Worm (Caenorhabditis elegans) whole organism, young adult: ENCODE results near the gene mcd-1.

Experiments used
- B0019.2 ChIP-seq: fragments of 200-800 bp; sonication (Bioruptor generic); conservative IDR thresholded peaks from 2 replicates; pipeline ENCODE4 v1.3.6; 2022; ENCODE audit warnings: missing genetic modification reagents, missing genetic modification characterization, missing compliant biosample characterization
- B0261.1 ChIP-seq: sonication (generic microtip); optimal IDR thresholded peaks from 2 replicates; lab custom pipeline; 2016; ENCODE audit warnings: mild to moderate bottlenecking, missing genetic modification characterization, moderate library complexity, missing compliant biosample characterization
- D2030.7 ChIP-seq: fragments of 200-800 bp; sonication (Bioruptor generic); IDR thresholded peaks from 2 replicates; pipeline ENCODE4 v1.3.6; 2022; ENCODE audit warnings: missing genetic modification reagents, missing genetic modification characterization, missing compliant biosample characterization
- F23B12.7 ChIP-seq: sonication (generic microtip); optimal IDR thresholded peaks from 2 replicates; lab custom pipeline; 2017; ENCODE audit warnings: missing genetic modification characterization, mild to moderate bottlenecking, missing compliant biosample characterization, antibody characterized with exemption, moderate library complexity; ENCODE audit not compliant: insufficient read depth
- F39B2.1 ChIP-seq: fragments of 200-800 bp; sonication (Bioruptor generic); IDR thresholded peaks from 2 replicates; pipeline ENCODE4 v1.3.6; 2022; ENCODE audit warnings: missing genetic modification reagents, missing genetic modification characterization, missing compliant biosample characterization
- F52B5.7 ChIP-seq: sonication (generic microtip); optimal IDR thresholded peaks from 2 replicates; lab custom pipeline; 2016; ENCODE audit warnings: mild to moderate bottlenecking, missing genetic modification characterization, missing compliant biosample characterization
- Y53G8AR.9 ChIP-seq: fragments of 200-800 bp; sonication (Bioruptor generic); conservative IDR thresholded peaks from 2 replicates; pipeline ENCODE4 v1.3.6; 2022; ENCODE audit warnings: missing genetic modification reagents, missing genetic modification characterization, missing compliant biosample characterization
- Y79H2A.3 ChIP-seq: fragments of 200-800 bp; sonication (Bioruptor generic); conservative IDR thresholded peaks from 2 replicates; pipeline ENCODE4 v1.3.6; 2022; ENCODE audit warnings: missing genetic modification reagents, missing genetic modification characterization, missing compliant biosample characterization
- Y95B8A.8 ChIP-seq: fragments of 200-800 bp; sonication (Bioruptor generic); IDR thresholded peaks from 2 replicates; pipeline ENCODE4 v1.3.6; 2022; ENCODE audit warnings: missing genetic modification reagents, missing genetic modification characterization, missing compliant biosample characterization
- aptf-3 ChIP-seq: fragments of 200-800 bp; sonication (Bioruptor generic); IDR thresholded peaks from 2 replicates; pipeline ENCODE4 v1.3.6; 2022; ENCODE audit warnings: missing genetic modification characterization, missing compliant biosample characterization
- attf-5 ChIP-seq: fragments of 200-800 bp; sonication (Bioruptor generic); optimal IDR thresholded peaks from 2 replicates; lab custom pipeline; 2018; ENCODE audit warnings: mild to moderate bottlenecking, missing genetic modification characterization, missing compliant biosample characterization
- ceh-79 ChIP-seq: sonication (generic microtip); optimal IDR thresholded peaks from 2 replicates; lab custom pipeline; 2017; ENCODE audit warnings: mild to moderate bottlenecking, missing genetic modification characterization, missing compliant biosample characterization
- ceh-91 ChIP-seq: fragments of 200-800 bp; sonication (Bioruptor generic); IDR thresholded peaks from 2 replicates; pipeline ENCODE4 v1.3.6; 2022; ENCODE audit warnings: missing genetic modification reagents, missing genetic modification characterization, missing compliant biosample characterization
- dpff-1 ChIP-seq: sonication (generic microtip); optimal IDR thresholded peaks from 2 replicates; lab custom pipeline; 2017; ENCODE audit warnings: mild to moderate bottlenecking, missing genetic modification characterization, missing compliant biosample characterization
- egrh-3 ChIP-seq: fragments of 200-800 bp; sonication (Bioruptor generic); IDR thresholded peaks from 2 replicates; pipeline ENCODE4 v1.3.6; 2022; ENCODE audit warnings: missing genetic modification reagents, missing genetic modification characterization, missing compliant biosample characterization
- ets-4 ChIP-seq: fragments of 200-800 bp; sonication (Bioruptor generic); optimal IDR thresholded peaks from 2 replicates; lab custom pipeline; 2018; ENCODE audit warnings: mild to moderate bottlenecking, missing genetic modification characterization, missing compliant biosample characterization
- hmg-20 ChIP-seq: fragments of 200-800 bp; sonication (Bioruptor generic); IDR thresholded peaks from 2 replicates; pipeline ENCODE4 v1.3.6; 2022; ENCODE audit warnings: missing genetic modification reagents, missing genetic modification characterization, missing compliant biosample characterization
- lin-26 ChIP-seq: fragments of 200-800 bp; sonication (Bioruptor generic); IDR thresholded peaks from 2 replicates; pipeline ENCODE4 v1.3.6; 2022; ENCODE audit warnings: missing genetic modification reagents, missing genetic modification characterization, missing compliant biosample characterization
- lir-1 ChIP-seq: fragments of 200-800 bp; sonication (Bioruptor generic); conservative IDR thresholded peaks from 2 replicates; pipeline ENCODE4 v1.3.6; 2022; ENCODE audit warnings: missing genetic modification reagents, missing genetic modification characterization, missing compliant biosample characterization
- madf-10 ChIP-seq: sonication (generic microtip); optimal IDR thresholded peaks from 2 replicates; lab custom pipeline; 2016; ENCODE audit warnings: mild to moderate bottlenecking, missing genetic modification characterization, missing compliant biosample characterization
- madf-6 ChIP-seq: fragments of 200-800 bp; sonication (Bioruptor generic); IDR thresholded peaks from 2 replicates; pipeline ENCODE4 v1.3.6; 2022; ENCODE audit warnings: missing genetic modification reagents, missing genetic modification characterization, missing compliant biosample characterization
- madf-8 ChIP-seq: fragments of 200-800 bp; sonication (Bioruptor generic); conservative IDR thresholded peaks from 2 replicates; pipeline ENCODE4 v1.3.6; 2022; ENCODE audit warnings: missing genetic modification reagents, missing genetic modification characterization, missing compliant biosample characterization
- mcd-1 ChIP-seq: fragments of 200-800 bp; sonication (Bioruptor generic); IDR thresholded peaks from 2 replicates; pipeline ENCODE4 v1.3.6; 2022; ENCODE audit warnings: missing genetic modification reagents, missing genetic modification characterization, missing compliant biosample characterization
- nhr-27 ChIP-seq: fragments of 200-800 bp; sonication (Bioruptor generic); optimal IDR thresholded peaks from 2 replicates; lab custom pipeline; 2018; ENCODE audit warnings: mild to moderate bottlenecking, missing genetic modification characterization, moderate library complexity, missing compliant biosample characterization
- pha-4 ChIP-seq: fragments of 150-350 bp; sonication (generic microtip); optimal IDR thresholded peaks from 2 replicates; lab custom pipeline; 2014; ENCODE audit warnings: missing biosample characterization, missing genetic modification reagents, missing genetic modification characterization
- sptf-2 ChIP-seq: fragments of 200-800 bp; sonication (Bioruptor generic); optimal IDR thresholded peaks from 2 replicates; lab custom pipeline; 2018; ENCODE audit warnings: mild to moderate bottlenecking, missing genetic modification characterization, missing compliant biosample characterization
- unc-130 ChIP-seq: sonication (generic microtip); optimal IDR thresholded peaks from 2 replicates; lab custom pipeline; 2016; ENCODE audit warnings: missing genetic modification reagents, missing genetic modification characterization, missing compliant biosample characterization
- zfh-2 ChIP-seq: fragments of 200-800 bp; sonication (Bioruptor generic); conservative IDR thresholded peaks from 2 replicates; pipeline ENCODE4 v1.3.6; 2022; ENCODE audit warnings: missing genetic modification reagents, missing genetic modification characterization, missing compliant biosample characterization
- ztf-22 ChIP-seq: fragments of 200-800 bp; sonication (Bioruptor generic); optimal IDR thresholded peaks from 2 replicates; lab custom pipeline; 2018; ENCODE audit warnings: mild to moderate bottlenecking, missing genetic modification characterization, moderate library complexity, missing compliant biosample characterization
- ztf-25 ChIP-seq: fragments of 200-800 bp; sonication (Bioruptor generic); IDR thresholded peaks from 2 replicates; pipeline ENCODE4 v1.3.6; 2022; ENCODE audit warnings: missing genetic modification reagents, missing genetic modification characterization, missing compliant biosample characterization

Gene mcd-1

DNA sequence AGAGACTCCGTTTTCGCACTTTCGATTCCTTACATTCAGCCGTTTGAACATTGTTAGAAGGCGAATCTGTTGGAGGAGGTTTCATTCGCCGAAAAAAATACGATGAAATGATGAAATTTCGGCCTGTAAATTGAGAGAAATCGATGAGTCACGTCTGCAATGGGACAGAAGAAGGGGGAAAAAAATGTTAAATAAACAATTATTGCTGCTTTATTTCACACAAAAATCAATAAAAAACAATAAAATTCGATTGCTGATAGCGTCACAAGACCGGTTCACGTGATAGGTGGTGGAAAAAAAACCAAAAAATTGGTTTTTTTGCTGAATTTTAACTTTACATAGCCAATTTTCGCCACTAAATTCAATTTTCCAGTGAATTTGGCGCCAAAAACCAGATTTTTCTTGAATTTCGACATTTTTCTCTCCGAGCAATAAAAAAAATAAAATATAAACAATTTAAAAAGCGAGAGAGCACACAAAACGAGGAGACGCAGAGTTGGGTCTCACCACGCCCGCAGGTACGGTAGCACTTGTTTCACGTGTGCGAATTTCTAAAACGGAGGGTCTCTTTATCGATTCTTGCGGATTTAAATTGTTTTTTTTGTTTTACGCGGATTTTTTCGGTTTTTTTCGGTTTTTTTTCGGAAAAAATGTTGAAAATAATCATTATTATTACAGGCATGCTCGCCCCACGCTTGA is 16.0 kb upstream of the mcd-1 start, which contains the start of the genes cup-14 and ndub-8 (continued):
- TF ChIP-seq D2030.7 (GFP tag; lab: Robert Waterston, UW) = peak; percentile 93
- no peak for TF ChIP-seq F52B5.7 (tag; lab: Kevin White, UChicago)
- TF ChIP-seq sptf-2 (GFP tag; lab: Kevin White, UChicago) = no peak
- peak; percentile 51 for TF ChIP-seq lir-1
- no peak for TF ChIP-seq ztf-25
- TF ChIP-seq pha-4 (tag; lab: Kevin White, UChicago) = peak; percentile 75
- TF ChIP-seq unc-130 (GFP tag; lab: Kevin White, UChicago) = peak; percentile 73
- TF ChIP-seq mcd-1 (GFP tag; lab: Robert Waterston, UW) = peak; percentile 82
- peak; percentile 35; the same call in 1 of the 2 replicates for TF ChIP-seq hmg-20 (GFP tag; lab: Robert Waterston, UW)
- TF ChIP-seq attf-5 (GFP tag; lab: Kevin White, UChicago) = peak; percentile 63
- TF ChIP-seq Y53G8AR.9 (GFP tag; lab: Robert Waterston, UW) = peak; percentile 93
- no peak for TF ChIP-seq ceh-79 (tag; lab: Kevin White, UChicago)
- no peak for TF ChIP-seq aptf-3

DNA sequence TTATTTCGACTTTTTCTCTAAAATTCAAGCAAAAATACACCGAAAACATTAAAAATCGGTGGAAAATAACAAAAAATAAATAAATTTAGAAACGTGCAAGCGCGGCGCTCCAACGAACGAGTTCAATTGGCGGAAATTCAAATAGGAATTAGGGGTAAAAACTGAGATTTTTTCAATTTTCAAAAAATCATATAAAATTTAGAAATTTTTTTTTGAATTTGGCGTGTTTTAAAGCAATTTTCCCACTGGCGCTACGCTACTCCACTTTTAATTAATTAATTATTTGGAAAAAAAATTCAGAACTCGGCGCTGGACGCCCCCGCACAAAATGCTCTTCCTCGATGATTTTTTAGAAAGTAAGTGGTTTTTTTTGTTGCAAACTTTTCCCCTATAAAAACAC is 12.6 kb upstream of the mcd-1 start, which contains the start of gene ing-3:
Gene ing-3, plus strand, starts transcription at position 301 of the 400 bp plus-strand sequence.
- TF ChIP-seq lin-26 (GFP tag; lab: Robert Waterston, UW) (no peak), dpff-1 (no peak), Y95B8A.8 (GFP tag; lab: Robert Waterston, UW) (no peak), nhr-27 (no peak)

DNA sequence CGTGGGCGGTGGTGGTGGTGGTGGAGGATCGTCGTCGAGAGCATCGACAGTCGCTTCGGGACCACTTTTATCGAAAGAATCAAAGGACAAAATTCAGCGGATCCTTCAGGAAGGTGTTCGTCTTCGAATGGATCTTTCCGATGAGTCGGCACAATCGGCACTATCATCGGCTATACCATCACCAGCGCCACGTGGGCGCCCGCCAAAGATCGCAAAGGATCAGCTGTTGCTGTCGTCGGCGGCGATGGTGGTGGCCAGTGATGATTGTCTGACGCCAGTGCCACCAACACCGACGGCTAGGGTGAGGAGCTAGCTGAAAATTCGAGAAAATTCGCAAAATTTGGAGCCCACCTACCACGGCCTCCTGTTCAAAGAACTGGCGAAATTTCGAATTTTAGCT is 10.3 kb upstream of the mcd-1 start:
- TF ChIP-seq B0019.2 (GFP tag; lab: Robert Waterston, UW) (no peak), F39B2.1 (GFP tag; lab: Robert Waterston, UW) (no peak), madf-8 (no peak), zfh-2 (peak; percentile 69), ceh-91 (GFP tag; lab: Robert Waterston, UW) (no peak), ets-4 (no peak), ztf-22 (no peak)
- TF ChIP-seq, all 124 proteins: peak for 1

DNA sequence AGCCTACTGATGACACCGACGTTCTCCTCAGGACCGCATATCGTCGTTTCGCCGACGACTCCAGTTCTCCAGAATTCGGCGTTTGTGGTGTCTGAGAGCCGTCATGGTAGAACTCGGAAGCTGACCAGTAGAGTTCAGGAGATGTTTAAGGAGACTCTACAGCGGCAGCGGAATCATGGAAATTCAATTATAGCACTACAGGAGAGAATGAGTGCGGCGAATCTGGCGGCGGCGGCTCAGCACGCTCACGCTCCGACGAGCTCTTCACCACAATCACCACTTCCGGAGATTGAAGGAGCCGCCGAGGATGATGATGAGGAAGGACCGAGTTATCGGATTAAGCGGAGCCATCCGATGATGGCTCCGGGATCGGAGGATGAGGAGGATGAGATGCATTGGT is 8.8 kb upstream of the mcd-1 start:
- TF ChIP-seq zfh-2 (peak; percentile 77), egrh-3 (0 out of 2 replicates have a peak, but pooled peaks have one; percentile 42), aptf-3 (no peak), Y79H2A.3 (GFP tag; lab: Robert Waterston, UW) (no peak), lir-1 (no peak)

DNA sequence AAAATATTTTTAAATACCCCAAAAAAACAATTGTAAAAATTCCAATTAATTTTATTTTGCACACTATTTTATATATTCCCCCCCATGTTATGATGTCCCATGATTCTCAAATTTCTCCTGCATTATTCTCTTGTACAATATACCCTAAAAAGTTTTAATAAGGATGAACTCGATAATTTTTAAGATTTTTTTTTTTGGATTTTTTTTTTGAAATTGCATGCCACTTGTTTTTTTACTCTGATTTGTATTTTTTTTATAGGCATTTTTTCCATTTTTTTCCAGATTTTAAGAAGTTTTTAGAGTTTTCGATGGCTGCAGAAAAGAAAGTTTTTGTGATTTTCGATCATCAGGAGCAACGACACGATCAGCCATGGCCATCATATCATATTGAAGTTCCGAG is 5.9 kb upstream of the mcd-1 start, which contains the start of gene hda-10:
Gene hda-10, plus strand, starts transcription at position 301 of the 400 bp plus-strand sequence.
- TF ChIP-seq madf-10 (tag; lab: Kevin White, UChicago) (no peak), madf-6 (GFP tag; lab: Robert Waterston, UW) (0 out of 2 replicates have a peak, but pooled peaks have one; percentile 6)

DNA sequence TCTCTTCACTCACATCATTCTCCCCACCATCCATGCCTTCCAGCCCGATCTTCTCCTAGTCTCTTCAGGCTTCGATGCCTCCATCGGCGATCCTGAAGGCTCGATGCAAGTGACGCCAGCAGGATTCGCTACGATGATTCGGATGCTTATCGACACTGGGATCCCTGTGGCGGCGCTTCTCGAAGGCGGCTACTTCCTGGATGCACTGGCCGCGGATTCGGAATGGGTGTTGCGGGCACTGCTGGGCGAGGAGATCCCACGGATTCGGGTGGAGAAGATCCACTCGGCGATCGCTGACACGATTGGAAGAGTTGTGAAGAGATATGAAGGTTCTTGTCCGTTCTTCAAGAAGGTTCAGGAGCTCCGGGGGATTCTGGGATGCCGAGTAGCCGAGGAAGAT is 1.9 kb upstream of the mcd-1 start:
- TF ChIP-seq zfh-2 = peak; percentile 87
- TF ChIP-seq F23B12.7 (tag; lab: Kevin White, UChicago) = no peak
- peak; percentile 55; the same call in 1 of the 2 replicates for TF ChIP-seq egrh-3
- no peak for TF ChIP-seq B0261.1 (tag; lab: Kevin White, UChicago)
- peak; percentile 17 for TF ChIP-seq sptf-2 (GFP tag; lab: Kevin White, UChicago)
